Fruit fly (Drosophila melanogaster) whole organism, embryonic: ENCODE data around the gene Pex2.

Experiments
- Hr39 ChIP-seq: fragments of >200 bp; optimal IDR thresholded peaks from 2 replicates; lab custom pipeline; 2017
- Neu2 ChIP-seq: fragments of 200-800 bp; sonication (Bioruptor generic); optimal IDR thresholded peaks from 3 replicates; lab custom pipeline; 2016; ENCODE audit warnings: missing biosample characterization, missing genetic modification characterization, borderline replicate concordance
- Sin3A ChIP-seq: fragments of >200 bp; optimal IDR thresholded peaks from 2 replicates; lab custom pipeline; 2018
- Sox102F ChIP-seq: fragments of 200-800 bp; sonication (Bioruptor generic); optimal IDR thresholded peaks from 2 replicates; lab custom pipeline; 2018; ENCODE audit warnings: missing biosample characterization, mild to moderate bottlenecking, missing genetic modification characterization, moderate library complexity
- Tbp ChIP-seq: fragments of >200 bp; optimal IDR thresholded peaks from 2 replicates; lab custom pipeline; 2018; ENCODE audit warnings: missing biosample characterization, missing genetic modification characterization
- hb ChIP-seq: fragments of 200-800 bp; sonication (Bioruptor generic); IDR thresholded peaks from 3 replicates; pipeline ENCODE4 v1.3.6; 2022; ENCODE audit warnings: missing biosample characterization, missing genetic modification characterization; ENCODE audit not compliant: partially characterized antibody
- psq ChIP-seq: fragments of 200-800 bp; sonication (Bioruptor generic); optimal IDR thresholded peaks from 2 replicates; lab custom pipeline; 2017; ENCODE audit warnings: missing biosample characterization, missing genetic modification characterization
- usp ChIP-seq: fragments of >200 bp; optimal IDR thresholded peaks from 2 replicates; lab custom pipeline; 2017; ENCODE audit warnings: missing biosample characterization, missing genetic modification characterization
- zfh1 ChIP-seq: fragments of 200-800 bp; sonication (Bioruptor generic); IDR thresholded peaks from 3 replicates; pipeline ENCODE4 v1.3.6; 2022; ENCODE audit warnings: missing biosample characterization, missing genetic modification characterization

- TF ChIP-seq hb (GFP tag; lab: Robert Waterston, UW), result no peak
- TF ChIP-seq Sox102F (GFP tag; lab: Kevin White, UChicago), result no peak
- no peak for TF ChIP-seq zfh1 (GFP tag; lab: Robert Waterston, UW)
- TF ChIP-seq Hr39 (lab: Kevin White, UChicago), result no peak
- TF ChIP-seq psq (GFP tag; lab: Kevin White, UChicago), result no peak
- no peak for TF ChIP-seq Tbp (GFP tag; lab: Kevin White, UChicago)
- TF ChIP-seq Neu2 (GFP tag; lab: Kevin White, UChicago), result no peak
- no peak for TF ChIP-seq usp (GFP tag; lab: Kevin White, UChicago)
- TF ChIP-seq Sin3A (lab: Kevin White, UChicago), result no peak
Measured at dm6 chr3L:8338921-8339320, at the start of gene Pex2.
